Fruit fly (Drosophila melanogaster) whole organism, embryonic: ENCODE data around the gene Lgr3.

Experiments
- ATbp ChIP-seq: fragments of 200-800 bp; sonication (Bioruptor generic); optimal IDR thresholded peaks from 2 replicates; lab custom pipeline; 2017; ENCODE audit warnings: missing biosample characterization, mild to moderate bottlenecking, missing genetic modification characterization, missing genetic modification reagents
- Aef1 ChIP-seq: fragments of 200-800 bp; sonication (Bioruptor generic); IDR thresholded peaks from 3 replicates; pipeline ENCODE4 v1.3.6; 2022; ENCODE audit warnings: missing biosample characterization, missing genetic modification characterization
- Bgb ChIP-seq: fragments of 200-800 bp; sonication (Bioruptor generic); IDR thresholded peaks from 2 replicates; pipeline ENCODE4 v1.3.6; 2022; ENCODE audit warnings: missing biosample characterization, missing genetic modification characterization; ENCODE audit not compliant: partially characterized antibody
- CG10366 ChIP-seq: fragments of 200-800 bp; sonication (Bioruptor generic); IDR thresholded peaks from 2 replicates; pipeline ENCODE4 v1.3.6; 2022; ENCODE audit warnings: missing biosample characterization, missing genetic modification characterization
- CG12104 ChIP-seq: fragments of 200-800 bp; sonication (Bioruptor generic); optimal IDR thresholded peaks from 3 replicates; lab custom pipeline; 2016; ENCODE audit warnings: missing biosample characterization, missing genetic modification characterization
- CG14710 ChIP-seq: fragments of 200-800 bp; sonication (Bioruptor generic); optimal IDR thresholded peaks from 3 replicates; lab custom pipeline; 2019; ENCODE audit warnings: missing biosample characterization, mild to moderate bottlenecking, missing genetic modification characterization, moderate library complexity
- CG16779 ChIP-seq: fragments of 200-800 bp; sonication (Bioruptor generic); IDR thresholded peaks from 2 replicates; pipeline ENCODE4 v1.3.6; 2022; ENCODE audit warnings: missing biosample characterization, missing genetic modification characterization
- CG17385 ChIP-seq: fragments of 200-800 bp; sonication (Bioruptor generic); optimal IDR thresholded peaks from 3 replicates; lab custom pipeline; 2018; ENCODE audit warnings: missing biosample characterization, mild to moderate bottlenecking, missing genetic modification characterization
- CG1792 ChIP-seq: fragments of 200-800 bp; sonication (Bioruptor generic); optimal IDR thresholded peaks from 2 replicates; lab custom pipeline; 2016; ENCODE audit warnings: missing biosample characterization, missing genetic modification characterization
- CG18011 ChIP-seq: fragments of 200-800 bp; sonication (Bioruptor generic); optimal IDR thresholded peaks from 2 replicates; lab custom pipeline; 2017; ENCODE audit warnings: missing biosample characterization, missing genetic modification characterization, mild to moderate bottlenecking, moderate library complexity, missing genotype
- CG18262 ChIP-seq: fragments of 200-800 bp; optimal IDR thresholded peaks from 3 replicates; lab custom pipeline; 2019; ENCODE audit warnings: missing biosample characterization, mild to moderate bottlenecking, missing genetic modification characterization, moderate library complexity
- CG2678 ChIP-seq: fragments of 200-800 bp; sonication (Bioruptor generic); optimal IDR thresholded peaks from 3 replicates; lab custom pipeline; 2019; ENCODE audit warnings: missing biosample characterization, mild to moderate bottlenecking, missing genetic modification characterization, moderate library complexity
- CG3407 ChIP-seq: fragments of 200-800 bp; sonication (Bioruptor generic); optimal IDR thresholded peaks from 2 replicates; lab custom pipeline; 2018; ENCODE audit warnings: missing biosample characterization, mild to moderate bottlenecking, missing genetic modification characterization
- CG3726 ChIP-seq: fragments of 200-800 bp; sonication (Bioruptor generic); IDR thresholded peaks from 3 replicates; pipeline ENCODE4, ENCODE4 v1.3.6; 2022; ENCODE audit warnings: missing biosample characterization, missing genetic modification characterization
- CG4360 ChIP-seq: fragments of 200-800 bp; sonication (Bioruptor generic); IDR thresholded peaks from 2 replicates; pipeline ENCODE4 v1.3.6; 2022; ENCODE audit warnings: missing biosample characterization, missing genetic modification characterization
- CG4730 ChIP-seq: fragments of 200-800 bp; sonication (Bioruptor generic); IDR thresholded peaks from 2 replicates; pipeline ENCODE4 v1.3.6; 2022; ENCODE audit warnings: missing biosample characterization, missing genetic modification characterization
- CG6272 ChIP-seq: fragments of 200-800 bp; sonication (Bioruptor generic); IDR thresholded peaks from 2 replicates; pipeline ENCODE4 v1.3.6; 2022; ENCODE audit warnings: missing biosample characterization, missing genetic modification characterization
- CG6683 ChIP-seq: fragments of 200-800 bp; sonication (Bioruptor generic); optimal IDR thresholded peaks from 2 replicates; lab custom pipeline; 2017; ENCODE audit warnings: missing biosample characterization, mild to moderate bottlenecking, missing genetic modification characterization, missing genetic modification reagents
- CG7556 ChIP-seq: fragments of 200-800 bp; sonication (Bioruptor generic); optimal IDR thresholded peaks from 2 replicates; lab custom pipeline; 2017; ENCODE audit warnings: missing biosample characterization, mild to moderate bottlenecking, missing genetic modification characterization
- CG7987 ChIP-seq: fragments of 200-800 bp; sonication (Bioruptor generic); optimal IDR thresholded peaks from 2 replicates; lab custom pipeline; 2018; ENCODE audit warnings: missing biosample characterization, mild to moderate bottlenecking, missing genetic modification characterization, moderate library complexity
- Dfd ChIP-seq, 2 experiments: fragments of >200 bp; optimal IDR thresholded peaks; 2 replicates each; lab custom pipeline; 2017; ENCODE audit warnings: missing biosample characterization in 2 of 2, missing genetic modification characterization in 2 of 2
- Dip2 ChIP-seq: fragments of 200-800 bp; sonication (Bioruptor generic); IDR thresholded peaks from 2 replicates; pipeline ENCODE4 v1.3.6; 2022; ENCODE audit warnings: missing biosample characterization, missing genetic modification characterization
- Ets65A ChIP-seq: fragments of 200-800 bp; sonication (Bioruptor generic); peaks from one replicate; lab custom pipeline; 2016; ENCODE audit warnings: missing biosample characterization, missing genetic modification characterization
- Ets97D ChIP-seq: fragments of 200-800 bp; sonication (Bioruptor generic); optimal IDR thresholded peaks from 3 replicates; lab custom pipeline; 2016; ENCODE audit warnings: missing biosample characterization, missing genetic modification characterization
- Fer1 ChIP-seq: fragments of 200-800 bp; sonication (Bioruptor generic); optimal IDR thresholded peaks from 2 replicates; lab custom pipeline; 2017; ENCODE audit warnings: missing biosample characterization, mild to moderate bottlenecking, missing genetic modification characterization
- Hr39 ChIP-seq: fragments of >200 bp; optimal IDR thresholded peaks from 2 replicates; lab custom pipeline; 2017
- Med ChIP-seq: fragments of 200-800 bp; sonication (Bioruptor generic); peaks from one replicate; lab custom pipeline; 2016; ENCODE audit warnings: missing biosample characterization, missing genetic modification characterization, mild to moderate bottlenecking, inconsistent platforms, moderate library complexity
- NC2α ChIP-seq: fragments of 200-800 bp; sonication (Bioruptor generic); optimal IDR thresholded peaks from 2 replicates; lab custom pipeline; 2016; ENCODE audit warnings: missing biosample characterization, missing genetic modification characterization
- NC2β ChIP-seq: fragments of 200-800 bp; sonication (Bioruptor generic); optimal IDR thresholded peaks from 2 replicates; lab custom pipeline; 2016; ENCODE audit warnings: missing biosample characterization, missing genetic modification characterization
- Opbp ChIP-seq: fragments of 200-800 bp; sonication (Bioruptor generic); IDR thresholded peaks from 3 replicates; pipeline ENCODE4 v1.3.6; 2022; ENCODE audit warnings: missing biosample characterization, missing genetic modification characterization; ENCODE audit not compliant: partially characterized antibody
- Rx ChIP-seq: fragments of 200-800 bp; sonication (Bioruptor generic); IDR thresholded peaks from 2 replicates; pipeline ENCODE4 v1.3.6; 2022; ENCODE audit warnings: missing biosample characterization, missing genetic modification characterization
- Xrp1 ChIP-seq: fragments of 200-800 bp; sonication (Bioruptor generic); IDR thresholded peaks from 2 replicates; pipeline ENCODE4 v1.3.6; 2022; ENCODE audit warnings: missing biosample characterization, missing genetic modification characterization
- ap ChIP-seq: fragments of 200-800 bp; sonication (Bioruptor generic); IDR thresholded peaks from 2 replicates; pipeline ENCODE4 v1.3.6; 2022; ENCODE audit warnings: missing biosample characterization, missing genetic modification characterization
- ara ChIP-seq: fragments of 200-800 bp; sonication (Bioruptor generic); IDR thresholded peaks from 2 replicates; pipeline ENCODE4 v1.3.6; 2022; ENCODE audit warnings: missing biosample characterization, missing genetic modification characterization
- croc ChIP-seq: fragments of 200-800 bp; sonication (Bioruptor generic); conservative IDR thresholded peaks from 3 replicates; pipeline ENCODE4 v1.3.6; 2022; ENCODE audit warnings: missing biosample characterization, missing genetic modification characterization
- esg ChIP-seq: fragments of 200-800 bp; sonication (Bioruptor generic); conservative IDR thresholded peaks from 2 replicates; pipeline ENCODE4 v1.3.6; 2022; ENCODE audit warnings: missing biosample characterization, missing genetic modification characterization
- fd64A ChIP-seq: fragments of 200-800 bp; sonication (Bioruptor generic); optimal IDR thresholded peaks from 3 replicates; lab custom pipeline; 2018; ENCODE audit warnings: missing biosample characterization, mild to moderate bottlenecking, missing genetic modification characterization
- grau ChIP-seq: fragments of 200-800 bp; optimal IDR thresholded peaks from 3 replicates; lab custom pipeline; 2019; ENCODE audit warnings: missing biosample characterization, mild to moderate bottlenecking, missing genetic modification characterization, moderate library complexity
- gro ChIP-seq: fragments of 200-800 bp; sonication (Bioruptor generic); optimal IDR thresholded peaks from 2 replicates; lab custom pipeline; 2016; ENCODE audit warnings: missing biosample characterization, missing genetic modification characterization
- gt ChIP-seq: fragments of 200-800 bp; sonication (Bioruptor generic); IDR thresholded peaks from 2 replicates; pipeline ENCODE4 v1.3.6; 2022; ENCODE audit warnings: missing biosample characterization, missing genetic modification characterization
- hbn ChIP-seq: fragments of 200-800 bp; sonication (Bioruptor generic); IDR thresholded peaks from 2 replicates; pipeline ENCODE4 v1.3.6; 2022; ENCODE audit warnings: missing biosample characterization, missing genetic modification characterization; ENCODE audit not compliant: partially characterized antibody
- jing ChIP-seq: fragments of 200-800 bp; sonication (Bioruptor generic); optimal IDR thresholded peaks from 2 replicates; lab custom pipeline; 2018; ENCODE audit warnings: missing biosample characterization, mild to moderate bottlenecking, missing genetic modification characterization
- lilli ChIP-seq: fragments of 200-800 bp; sonication (Bioruptor generic); optimal IDR thresholded peaks from 3 replicates; lab custom pipeline; 2016; ENCODE audit warnings: missing biosample characterization, missing genetic modification characterization
- pnt ChIP-seq: fragments of 200-800 bp; sonication (Bioruptor generic); optimal IDR thresholded peaks from 3 replicates; lab custom pipeline; 2016; ENCODE audit warnings: missing biosample characterization, missing genetic modification characterization
- schlank ChIP-seq: fragments of 200-800 bp; sonication (Bioruptor generic); optimal IDR thresholded peaks from 2 replicates; lab custom pipeline; 2018; ENCODE audit warnings: missing biosample characterization, mild to moderate bottlenecking, missing genetic modification characterization
- sd ChIP-seq: fragments of 200-800 bp; sonication (Bioruptor generic); optimal IDR thresholded peaks from 3 replicates; lab custom pipeline; 2018; ENCODE audit warnings: missing biosample characterization, mild to moderate bottlenecking, missing genetic modification characterization, moderate library complexity
- sens ChIP-seq: fragments of 200-800 bp; sonication (Bioruptor generic); peaks from one replicate; lab custom pipeline; 2016; ENCODE audit warnings: missing biosample characterization, missing genetic modification characterization
- slp2 ChIP-seq: fragments of 200-800 bp; sonication (Bioruptor generic); optimal IDR thresholded peaks from 2 replicates; lab custom pipeline; 2016; ENCODE audit warnings: missing biosample characterization, missing genetic modification characterization
- tgo ChIP-seq: fragments of 200-800 bp; sonication (Bioruptor generic); IDR thresholded peaks from 3 replicates; pipeline ENCODE4 v1.3.6; 2022; ENCODE audit warnings: missing biosample characterization, missing genetic modification characterization
- tio ChIP-seq: fragments of 200-800 bp; sonication (Bioruptor generic); optimal IDR thresholded peaks from 2 replicates; lab custom pipeline; 2017; ENCODE audit warnings: missing biosample characterization, missing genetic modification characterization, inconsistent platforms
- usp ChIP-seq: fragments of >200 bp; optimal IDR thresholded peaks from 2 replicates; lab custom pipeline; 2017; ENCODE audit warnings: missing biosample characterization, missing genetic modification characterization

Lgr3 gene

DNA sequence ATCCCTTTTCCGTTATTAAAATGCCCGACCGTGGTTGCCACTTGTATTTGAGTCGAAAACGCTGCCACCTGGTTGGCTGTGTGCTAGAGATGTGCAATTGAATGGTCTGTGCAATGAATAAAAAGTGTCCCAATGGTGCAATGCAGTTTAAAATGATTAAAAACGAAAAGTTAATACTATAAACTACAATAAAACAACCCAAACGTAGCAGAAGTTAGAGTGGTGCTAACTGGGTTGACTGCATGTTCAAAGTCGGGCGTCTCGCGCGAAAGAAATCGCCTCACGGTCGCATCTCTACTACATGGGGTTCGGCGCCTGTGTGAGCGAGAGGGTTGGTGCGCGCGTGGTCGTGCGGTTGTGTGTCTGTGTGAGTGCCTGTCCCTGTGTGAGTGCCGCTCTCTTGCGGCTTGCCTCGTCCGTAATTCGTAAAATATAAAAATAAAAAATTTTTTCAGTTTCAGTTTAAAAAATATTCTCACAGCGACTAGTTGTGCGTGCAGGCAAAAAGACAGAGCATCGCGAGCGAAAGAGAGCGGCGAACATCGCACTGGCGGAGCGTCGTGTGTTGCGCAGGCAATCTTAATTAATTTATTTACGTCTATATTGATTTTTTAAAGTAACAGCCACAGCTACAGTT lies 18.6 kb upstream of the Lgr3 start (continued):
- TF ChIP-seq Rx (GFP tag; lab: Robert Waterston, UW) = peak; percentile 78
- TF ChIP-seq croc (GFP tag; lab: Robert Waterston, UW) = peak; percentile 81
- peak; percentile 90 for TF ChIP-seq Aef1
- TF ChIP-seq schlank (tag; lab: Kevin White, UChicago) = peak; percentile 82
- peak; percentile 85 for TF ChIP-seq Xrp1 (GFP tag; lab: Robert Waterston, UW)
- peak; percentile 91 for TF ChIP-seq CG7556 (GFP tag; lab: Kevin White, UChicago)
- peak; percentile 100 for TF ChIP-seq Ets65A (GFP tag; lab: Kevin White, UChicago)
- TF ChIP-seq CG18262 (tag; lab: Kevin White, UChicago) = peak; percentile 86
- peak; percentile 99 for TF ChIP-seq sens (GFP tag; lab: Kevin White, UChicago)
- TF ChIP-seq usp (GFP tag; lab: Kevin White, UChicago) = no peak
- TF ChIP-seq CG6683 (GFP tag; lab: Kevin White, UChicago) = peak; percentile 88
- peak; percentile 79 for TF ChIP-seq gt (GFP tag; lab: Robert Waterston, UW)
- TF ChIP-seq ap = peak; percentile 77
- TF ChIP-seq CG3726 (GFP tag; lab: Robert Waterston, UW) = peak; percentile 78; the same call in 1 of the 3 replicates
- TF ChIP-seq CG6272 = peak; percentile 93
- TF ChIP-seq CG4360 = no peak
- peak; percentile 93 for TF ChIP-seq CG1792 (GFP tag; lab: Kevin White, UChicago)
- TF ChIP-seq CG2678 = peak; percentile 91
- TF ChIP-seq tgo (GFP tag; lab: Robert Waterston, UW) = peak; percentile 89
- peak; percentile 85 for TF ChIP-seq ara
- TF ChIP-seq CG17385 (GFP tag; lab: Kevin White, UChicago) = peak; percentile 85
- peak; percentile 99 for TF ChIP-seq Med
- TF ChIP-seq CG4730 = peak; percentile 84
- no peak for TF ChIP-seq Hr39 (lab: Kevin White, UChicago)
- TF ChIP-seq Dip2 (GFP tag; lab: Robert Waterston, UW) = peak; percentile 54; the same call in 1 of the 2 replicates
- TF ChIP-seq NC2β (GFP tag; lab: Kevin White, UChicago) = peak; percentile 89
- TF ChIP-seq gro (GFP tag; lab: Kevin White, UChicago) = peak; percentile 94
- peak; percentile 83 for TF ChIP-seq Bgb
- TF ChIP-seq CG10366 (GFP tag; lab: Robert Waterston, UW) = peak; percentile 94
- peak; percentile 97 for TF ChIP-seq lilli (GFP tag; lab: Kevin White, UChicago)
- TF ChIP-seq Ets97D (GFP tag; lab: Kevin White, UChicago) = peak; percentile 98
- TF ChIP-seq tio (GFP tag; lab: Kevin White, UChicago) = peak; percentile 86
- TF ChIP-seq hbn (GFP tag; lab: Robert Waterston, UW) = peak; percentile 87
- peak; percentile 84 for TF ChIP-seq Opbp (GFP tag; lab: Robert Waterston, UW)
- peak; percentile 96 for TF ChIP-seq CG14710 (tag; lab: Kevin White, UChicago)
- peak; percentile 93 for TF ChIP-seq esg (GFP tag; lab: Robert Waterston, UW)
- TF ChIP-seq Fer1 (GFP tag; lab: Kevin White, UChicago) = peak; percentile 95
- TF ChIP-seq fd64A (GFP tag; lab: Kevin White, UChicago) = peak; percentile 70
- TF ChIP-seq CG3407 = peak; percentile 77
- TF ChIP-seq CG12104 (GFP tag; lab: Kevin White, UChicago) = peak; percentile 88
- TF ChIP-seq CG7987 (GFP tag; lab: Kevin White, UChicago) = peak; percentile 94
- peak; percentile 95 for TF ChIP-seq slp2 (GFP tag; lab: Kevin White, UChicago)
- TF ChIP-seq ATbp (GFP tag; lab: Kevin White, UChicago) = peak; percentile 73
- peak; percentile 87 for TF ChIP-seq NC2α (GFP tag; lab: Kevin White, UChicago)
- TF ChIP-seq grau (tag; lab: Kevin White, UChicago) = peak; percentile 90
- TF ChIP-seq sd = peak; percentile 77
- TF ChIP-seq jing (GFP tag; lab: Kevin White, UChicago) = peak; percentile 73
- peak; percentile 96 for TF ChIP-seq pnt (GFP tag; lab: Kevin White, UChicago)
- peak; percentile 86 for TF ChIP-seq CG18011 (GFP tag; lab: Kevin White, UChicago)
- no peak for TF ChIP-seq Dfd (GFP tag; optimal IDR thresholded peaks at IDR 0.05; lab: Kevin White, UChicago)
- peak; percentile 67 for TF ChIP-seq CG16779
